Worm (Caenorhabditis elegans): ENCODE measurements around the gene C25F9.8.

- TF ChIP-seq dmd-4 (tag; optimal IDR thresholded peaks at IDR 0.05) (no peak), mab-5 (tag; optimal IDR thresholded peaks at IDR 0.05) (no peak), aly-2 (tag; optimal IDR thresholded peaks at IDR 0.05) (no peak), ztf-1 (GFP tag; conservative IDR thresholded peaks at IDR 0.05) (no peak), elt-1 (tag; optimal IDR thresholded peaks at IDR 0.05) (no peak), egl-27 (tag; optimal IDR thresholded peaks at IDR 0.05) (no peak)
These were observed 5.8 kb downstream of the C25F9.8 start, which contains the start of gene srw-86 for ce11 chrV:19400619-19401018.

All from whole organism, L2 larva.